Worm (Caenorhabditis elegans) whole organism, young adult: Measurements from ENCODE around the gene F01D5.6.

Experiments
- B0261.1 ChIP-seq: sonication (generic microtip); optimal IDR thresholded peaks from 2 replicates; lab custom pipeline; 2016; ENCODE audit warnings: mild to moderate bottlenecking, missing genetic modification characterization, moderate library complexity, missing compliant biosample characterization
- F23B12.7 ChIP-seq: sonication (generic microtip); optimal IDR thresholded peaks from 2 replicates; lab custom pipeline; 2017; ENCODE audit warnings: missing genetic modification characterization, mild to moderate bottlenecking, missing compliant biosample characterization, antibody characterized with exemption, moderate library complexity; ENCODE audit not compliant: insufficient read depth
- K12H6.12 ChIP-seq: fragments of 200-800 bp; sonication (Bioruptor generic); optimal IDR thresholded peaks from 2 replicates; lab custom pipeline; 2018; ENCODE audit warnings: mild to moderate bottlenecking, missing genetic modification characterization, missing compliant biosample characterization
- T26A5.8 ChIP-seq: sonication (generic microtip); optimal IDR thresholded peaks from 2 replicates; lab custom pipeline; 2016; ENCODE audit warnings: missing genetic modification characterization, missing compliant biosample characterization
- ama-1 ChIP-seq, 3 experiments: fragments of 150-350 bp in 1 of 3; sonication (generic microtip) in 2 of 3; optimal IDR thresholded peaks; 2 replicates each; lab custom pipeline; 2014 to 2018; ENCODE audit warnings: missing biosample characterization in 2 of 3, missing genetic modification characterization in 2 of 3, missing genetic modification reagents in 2 of 3
- aptf-3 ChIP-seq: fragments of 200-800 bp; sonication (Bioruptor generic); IDR thresholded peaks from 2 replicates; pipeline ENCODE4 v1.3.6; 2022; ENCODE audit warnings: missing genetic modification characterization, missing compliant biosample characterization
- atf-7 ChIP-seq: sonication (generic microtip); optimal IDR thresholded peaks from 2 replicates; lab custom pipeline; 2017; ENCODE audit warnings: mild to moderate bottlenecking, missing genetic modification characterization, missing compliant biosample characterization
- attf-6 ChIP-seq: fragments of 200-800 bp; sonication (Bioruptor generic); IDR thresholded peaks from 2 replicates; pipeline ENCODE4 v1.3.6; 2022; ENCODE audit warnings: missing genetic modification reagents, missing genetic modification characterization, missing compliant biosample characterization
- bed-1 ChIP-seq: fragments of 200-800 bp; sonication (Bioruptor generic); IDR thresholded peaks from 2 replicates; pipeline ENCODE4 v1.3.6; 2022; ENCODE audit warnings: missing genetic modification reagents, missing genetic modification characterization, missing compliant biosample characterization
- cebp-1 ChIP-seq, 2 experiments: fragments of 200-800 bp in 1 of 2; sonication (Bioruptor generic) in 1 of 2; sonication (generic microtip) in 1 of 2; IDR thresholded peaks in 1 of 2; optimal IDR thresholded peaks in 1 of 2; 2 replicates each; pipeline versions ENCODE4 v1.3.6 to Lab custom; 2017 to 2022; ENCODE audit warnings: missing compliant biosample characterization in 2 of 2, missing genetic modification characterization in 2 of 2, mild to moderate bottlenecking in 1 of 2, missing genetic modification reagents in 1 of 2, moderate library complexity in 1 of 2
- ceh-100 ChIP-seq: fragments of 200-800 bp; sonication (Bioruptor generic); IDR thresholded peaks from 2 replicates; pipeline ENCODE4 v1.3.6; 2022; ENCODE audit warnings: missing genetic modification reagents, missing genetic modification characterization, missing compliant biosample characterization
- die-1 ChIP-seq: sonication (generic microtip); optimal IDR thresholded peaks from 2 replicates; lab custom pipeline; 2016; ENCODE audit warnings: missing genotype, mild to moderate bottlenecking, missing genetic modification characterization, missing compliant biosample characterization
- egl-18 ChIP-seq: fragments of 200-800 bp; sonication (Bioruptor generic); IDR thresholded peaks from 2 replicates; pipeline ENCODE4 v1.3.6; 2022; ENCODE audit warnings: missing genetic modification reagents, missing genetic modification characterization, missing compliant biosample characterization
- egrh-3 ChIP-seq: fragments of 200-800 bp; sonication (Bioruptor generic); IDR thresholded peaks from 2 replicates; pipeline ENCODE4 v1.3.6; 2022; ENCODE audit warnings: missing genetic modification reagents, missing genetic modification characterization, missing compliant biosample characterization
- hrde-1 ChIP-seq: sonication (generic microtip); optimal IDR thresholded peaks from 2 replicates; lab custom pipeline; 2016; ENCODE audit warnings: missing genetic modification characterization, mild to moderate bottlenecking, missing compliant biosample characterization, moderate library complexity, missing genotype, missing genetic modification reagents, borderline replicate concordance
- hsf-1 ChIP-seq: fragments of 200-800 bp; sonication (Bioruptor generic); IDR thresholded peaks from 2 replicates; pipeline ENCODE4 v1.3.6; 2022; ENCODE audit warnings: missing genetic modification reagents, missing genetic modification characterization, missing compliant biosample characterization
- lir-1 ChIP-seq: fragments of 200-800 bp; sonication (Bioruptor generic); conservative IDR thresholded peaks from 2 replicates; pipeline ENCODE4 v1.3.6; 2022; ENCODE audit warnings: missing genetic modification reagents, missing genetic modification characterization, missing compliant biosample characterization
- lsy-27 ChIP-seq: sonication (generic microtip); optimal IDR thresholded peaks from 2 replicates; lab custom pipeline; 2017; ENCODE audit warnings: missing genetic modification characterization, mild to moderate bottlenecking, missing compliant biosample characterization, antibody characterized with exemption, missing genotype, borderline replicate concordance; ENCODE audit not compliant: insufficient read depth
- madf-10 ChIP-seq: sonication (generic microtip); optimal IDR thresholded peaks from 2 replicates; lab custom pipeline; 2016; ENCODE audit warnings: mild to moderate bottlenecking, missing genetic modification characterization, missing compliant biosample characterization
- mcd-1 ChIP-seq: fragments of 200-800 bp; sonication (Bioruptor generic); IDR thresholded peaks from 2 replicates; pipeline ENCODE4 v1.3.6; 2022; ENCODE audit warnings: missing genetic modification reagents, missing genetic modification characterization, missing compliant biosample characterization
- mes-4 ChIP-seq: sonication (generic microtip); optimal IDR thresholded peaks from 2 replicates; lab custom pipeline; 2016; ENCODE audit warnings: missing genotype, missing genetic modification characterization, missing compliant biosample characterization
- nfya-1 ChIP-seq: sonication (generic microtip); optimal IDR thresholded peaks from 2 replicates; lab custom pipeline; 2017; ENCODE audit warnings: antibody characterized with exemption, missing compliant biosample characterization, missing genetic modification characterization, borderline replicate concordance; ENCODE audit not compliant: insufficient read depth
- nhr-90 ChIP-seq: sonication (generic microtip); optimal IDR thresholded peaks from 2 replicates; lab custom pipeline; 2016; ENCODE audit warnings: missing genotype, mild to moderate bottlenecking, missing genetic modification characterization, missing compliant biosample characterization
- rcor-1 ChIP-seq: fragments of 200-800 bp; sonication (Bioruptor generic); IDR thresholded peaks from 2 replicates; pipeline ENCODE4 v1.3.6; 2022; ENCODE audit warnings: missing genetic modification reagents, missing genetic modification characterization, missing compliant biosample characterization
- sea-2 ChIP-seq: fragments of 200-800 bp; sonication (Bioruptor generic); IDR thresholded peaks from 2 replicates; pipeline ENCODE4 v1.3.6; 2022; ENCODE audit warnings: missing genetic modification characterization, missing compliant biosample characterization
- snpc-4 ChIP-seq, 5 experiments: fragments of 150-350 bp in 1 of 5; sonication (generic microtip) in 4 of 5; optimal IDR thresholded peaks; 2 replicates each; lab custom pipeline; 2014 to 2018; ENCODE audit warnings: missing genetic modification characterization in 5 of 5, missing biosample characterization in 3 of 5, antibody characterized with exemption in 2 of 5, mild to moderate bottlenecking in 2 of 5, missing compliant biosample characterization in 2 of 5, missing genotype in 2 of 5, moderate library complexity in 2 of 5, missing genetic modification reagents in 1 of 5
- sptf-2 ChIP-seq: fragments of 200-800 bp; sonication (Bioruptor generic); optimal IDR thresholded peaks from 2 replicates; lab custom pipeline; 2018; ENCODE audit warnings: mild to moderate bottlenecking, missing genetic modification characterization, missing compliant biosample characterization
- tbp1 ChIP-seq: fragments of 200-800 bp; sonication (Bioruptor generic); optimal IDR thresholded peaks from 2 replicates; lab custom pipeline; 2018; ENCODE audit warnings: mild to moderate bottlenecking, missing genetic modification characterization, missing compliant biosample characterization
- xnd-1 ChIP-seq: sonication (generic microtip); optimal IDR thresholded peaks from 2 replicates; lab custom pipeline; 2016; ENCODE audit warnings: missing genotype, missing genetic modification reagents, missing genetic modification characterization, missing compliant biosample characterization
- zfh-2 ChIP-seq: fragments of 200-800 bp; sonication (Bioruptor generic); conservative IDR thresholded peaks from 2 replicates; pipeline ENCODE4 v1.3.6; 2022; ENCODE audit warnings: missing genetic modification reagents, missing genetic modification characterization, missing compliant biosample characterization
- ztf-22 ChIP-seq: fragments of 200-800 bp; sonication (Bioruptor generic); optimal IDR thresholded peaks from 2 replicates; lab custom pipeline; 2018; ENCODE audit warnings: mild to moderate bottlenecking, missing genetic modification characterization, moderate library complexity, missing compliant biosample characterization
- ztf-28 ChIP-seq: fragments of 200-800 bp; sonication (Bioruptor generic); IDR thresholded peaks from 2 replicates; pipeline ENCODE4 v1.3.6; 2022; ENCODE audit warnings: missing genetic modification reagents, missing genetic modification characterization, missing compliant biosample characterization

The F01D5.6 gene

ce11 chrII:13982247-13982646, 24.1 kb upstream of the F01D5.6 start:
- peak; percentile 79 for TF ChIP-seq egrh-3
- TF ChIP-seq zfh-2 (GFP tag; lab: Robert Waterston, UW) = peak; percentile 72; the same call in 1 of the 2 replicates
- no peak for TF ChIP-seq B0261.1 (tag; lab: Kevin White, UChicago)
- no peak for TF ChIP-seq ztf-28 (GFP tag; lab: Robert Waterston, UW)
- no peak for TF ChIP-seq nfya-1 (tag; lab: Kevin White, UChicago)

- TF ChIP-seq ceh-100 (GFP tag; lab: Robert Waterston, UW) = no peak
- no peak for TF ChIP-seq madf-10
- TF ChIP-seq hrde-1 (tag; lab: Kevin White, UChicago) = no peak
- TF ChIP-seq rcor-1 (GFP tag; lab: Robert Waterston, UW) = no peak
- no peak for TF ChIP-seq ztf-22 (GFP tag; lab: Kevin White, UChicago)
- TF ChIP-seq die-1 = no peak
- TF ChIP-seq nhr-90 (tag; lab: Kevin White, UChicago) = no peak
- TF ChIP-seq snpc-4 (GFP tag; optimal IDR thresholded peaks at IDR 0.05; lab: Kevin White, UChicago) = no peak
- no peak for TF ChIP-seq snpc-4 (tag; optimal IDR thresholded peaks at IDR 0.05; lab: Kevin White, UChicago)
- TF ChIP-seq attf-6 = no peak
- no peak for TF ChIP-seq F23B12.7 (tag; lab: Kevin White, UChicago)
- no peak for TF ChIP-seq atf-7 (tag; lab: Kevin White, UChicago)
Measured at ce11 chrII:13982923-13983322, 23.4 kb upstream of the F01D5.6 start, which contains the start of the genes Y39G8B.13 and Y39G8B.10. Y39G8B.13 (minus strand) TSS chrII:13983047. Y39G8B.10 (minus strand) TSS chrII:13983115.

ce11 chrII:13984551-13984950, 21.8 kb upstream of the F01D5.6 start, which contains the start of gene sre-47:
sre-47 (minus strand) TSS chrII:13984651.
- TF ChIP-seq ama-1 (optimal IDR thresholded peaks at IDR 0.05; lab: Kevin White, UChicago) = no peak
- no peak for TF ChIP-seq ama-1 (GFP tag; optimal IDR thresholded peaks at IDR 0.05; lab: Kevin White, UChicago)
- TF ChIP-seq bed-1 (GFP tag; lab: Robert Waterston, UW) = no peak
- no peak for TF ChIP-seq F23B12.7 (tag; lab: Kevin White, UChicago)
- TF ChIP-seq nhr-90 (tag; lab: Kevin White, UChicago) = no peak

ce11 chrII:13991741-13992140, 14.6 kb upstream of the F01D5.6 start, which contains the start of gene Y39G8B.5:
Y39G8B.5 (minus strand) TSS chrII:13991841.
- TF ChIP-seq cebp-1 (GFP tag; IDR thresholded peaks at IDR 0.05; lab: Robert Waterston, UW) = no peak
- no peak for TF ChIP-seq cebp-1 (tag; optimal IDR thresholded peaks at IDR 0.05; lab: Kevin White, UChicago)
- TF ChIP-seq lsy-27 (tag; lab: Kevin White, UChicago) = no peak
- no peak for TF ChIP-seq mes-4 (tag; lab: Kevin White, UChicago)
- TF ChIP-seq B0261.1 (tag; lab: Kevin White, UChicago) = no peak
- TF ChIP-seq T26A5.8 (tag; lab: Kevin White, UChicago) = no peak
- TF ChIP-seq hsf-1 (GFP tag; lab: Robert Waterston, UW) = no peak
- no peak for TF ChIP-seq K12H6.12

ce11 chrII:13994934-13995333, 11.4 kb upstream of the F01D5.6 start, which contains the start of gene Y39G8B.7:
Y39G8B.7 (minus strand) TSS chrII:13995034.
- TF ChIP-seq mcd-1 (GFP tag; lab: Robert Waterston, UW) = no peak
- TF ChIP-seq, all 124 proteins: peak for 0

- TF ChIP-seq lir-1 (GFP tag; lab: Robert Waterston, UW) = no peak
- no peak for TF ChIP-seq sptf-2 (GFP tag; lab: Kevin White, UChicago)
- no peak for TF ChIP-seq egrh-3
- no peak for TF ChIP-seq egl-18 (GFP tag; lab: Robert Waterston, UW)
- TF ChIP-seq B0261.1 (tag; lab: Kevin White, UChicago) = no peak
- no peak for TF ChIP-seq tbp1 (GFP tag; lab: Kevin White, UChicago)
- TF ChIP-seq sea-2 = no peak
- no peak for TF ChIP-seq aptf-3 (GFP tag; lab: Robert Waterston, UW)
- TF ChIP-seq xnd-1 (tag; lab: Kevin White, UChicago) = no peak
- TF ChIP-seq, all 124 proteins: peak for 0
Measured at ce11 chrII:13997477-13997876, 8.8 kb upstream of the F01D5.6 start, which contains the start of gene F01D5.1. F01D5.1 (minus strand) TSS chrII:13997581.
